Fruit fly (Drosophila melanogaster) whole organism, embryonic: ENCODE data around the gene crol.
A peak's percentile ranks its signal among the peaks of the same experiment; 100 is the strongest.

Experiments used
- Asciz ChIP-seq: fragments of 200-800 bp; sonication (Bioruptor generic); optimal IDR thresholded peaks from 2 replicates; lab custom pipeline; 2017; ENCODE audit warnings: missing biosample characterization, mild to moderate bottlenecking, missing genetic modification characterization, missing genetic modification reagents
- CG10366 ChIP-seq: fragments of 200-800 bp; sonication (Bioruptor generic); IDR thresholded peaks from 2 replicates; pipeline ENCODE4 v1.3.6; 2022; ENCODE audit warnings: missing biosample characterization, missing genetic modification characterization
- CG10431 ChIP-seq: fragments of 200-800 bp; sonication (Bioruptor generic); optimal IDR thresholded peaks from 3 replicates; lab custom pipeline; 2018; ENCODE audit warnings: missing biosample characterization, mild to moderate bottlenecking, missing genetic modification characterization
- CG10462 ChIP-seq: fragments of 200-800 bp; sonication (Bioruptor generic); optimal IDR thresholded peaks from 2 replicates; lab custom pipeline; 2016; ENCODE audit warnings: missing biosample characterization, missing genetic modification characterization
- CG10543 ChIP-seq: fragments of 200-800 bp; sonication (Bioruptor generic); optimal IDR thresholded peaks from 3 replicates; lab custom pipeline; 2017; ENCODE audit warnings: missing biosample characterization, mild to moderate bottlenecking, missing genetic modification characterization, moderate library complexity
- CG11085 ChIP-seq: fragments of 200-800 bp; sonication (Bioruptor generic); IDR thresholded peaks from 2 replicates; pipeline ENCODE4 v1.3.6; 2022; ENCODE audit warnings: missing biosample characterization, missing genetic modification characterization
- CG11247 ChIP-seq: fragments of 200-800 bp; sonication (Bioruptor generic); IDR thresholded peaks from 2 replicates; pipeline ENCODE4 v1.3.6; 2022; ENCODE audit warnings: missing biosample characterization, missing genetic modification characterization
- CG12155 ChIP-seq: fragments of 200-800 bp; sonication (Bioruptor generic); optimal IDR thresholded peaks from 3 replicates; lab custom pipeline; 2016; ENCODE audit warnings: missing biosample characterization, missing genetic modification characterization
- CG12236 ChIP-seq: fragments of 200-800 bp; sonication (Bioruptor generic); optimal IDR thresholded peaks from 2 replicates; lab custom pipeline; 2016; ENCODE audit warnings: missing biosample characterization, missing genetic modification characterization
- CG12744 ChIP-seq: fragments of 200-800 bp; sonication (Bioruptor generic); optimal IDR thresholded peaks from 2 replicates; lab custom pipeline; 2016; ENCODE audit warnings: missing biosample characterization, missing genetic modification characterization
- CG13424 ChIP-seq: fragments of 200-800 bp; sonication (Bioruptor generic); optimal IDR thresholded peaks from 2 replicates; lab custom pipeline; 2019; ENCODE audit warnings: missing biosample characterization, mild to moderate bottlenecking, missing genetic modification characterization, moderate library complexity
- CG13894 ChIP-seq: fragments of 200-800 bp; sonication (Bioruptor generic); optimal IDR thresholded peaks from 3 replicates; lab custom pipeline; 2018; ENCODE audit warnings: missing biosample characterization, mild to moderate bottlenecking, missing genetic modification characterization, moderate library complexity
- CG15269 ChIP-seq: fragments of 200-800 bp; sonication (Bioruptor generic); optimal IDR thresholded peaks from 2 replicates; lab custom pipeline; 2018; ENCODE audit warnings: missing biosample characterization, mild to moderate bottlenecking, missing genetic modification characterization, moderate library complexity
- CG16813 ChIP-seq: fragments of 200-800 bp; sonication (Bioruptor generic); IDR thresholded peaks from 3 replicates; pipeline ENCODE4 v1.3.6; 2022; ENCODE audit warnings: missing biosample characterization, missing genetic modification characterization; ENCODE audit not compliant: partially characterized antibody
- CG18619 ChIP-seq: fragments of 200-800 bp; sonication (Bioruptor generic); optimal IDR thresholded peaks from 3 replicates; lab custom pipeline; 2017; ENCODE audit warnings: missing biosample characterization, mild to moderate bottlenecking, missing genetic modification characterization
- CG30431 ChIP-seq: fragments of 200-800 bp; sonication (Bioruptor generic); optimal IDR thresholded peaks from 2 replicates; lab custom pipeline; 2017; ENCODE audit warnings: missing biosample characterization, missing genetic modification characterization
- CG32532 ChIP-seq: fragments of 200-800 bp; sonication (Bioruptor generic); IDR thresholded peaks from 2 replicates; pipeline ENCODE4 v1.3.6; 2022; ENCODE audit warnings: missing biosample characterization, missing genetic modification characterization
- CG5245 ChIP-seq: fragments of 200-800 bp; sonication (Bioruptor generic); optimal IDR thresholded peaks from 3 replicates; lab custom pipeline; 2016; ENCODE audit warnings: missing biosample characterization, missing genetic modification characterization
- CG6175 ChIP-seq: fragments of 200-800 bp; sonication (Bioruptor generic); IDR thresholded peaks from 3 replicates; pipeline ENCODE4 v1.3.6; 2022; ENCODE audit warnings: missing biosample characterization, missing genetic modification characterization
- CG7372 ChIP-seq: fragments of 200-800 bp; sonication (Bioruptor generic); IDR thresholded peaks from 2 replicates; pipeline ENCODE4 v1.3.6; 2022; ENCODE audit warnings: missing biosample characterization, missing genetic modification characterization
- CG7928 ChIP-seq: fragments of 200-800 bp; sonication (Bioruptor generic); optimal IDR thresholded peaks from 2 replicates; lab custom pipeline; 2017; ENCODE audit warnings: missing biosample characterization, mild to moderate bottlenecking, missing genetic modification characterization
- CG8765 ChIP-seq: fragments of 200-800 bp; sonication (Bioruptor generic); IDR thresholded peaks from 2 replicates; pipeline ENCODE4 v1.3.6; 2022; ENCODE audit warnings: missing biosample characterization, missing genetic modification characterization
- CG9437 ChIP-seq: fragments of 200-800 bp; sonication (Bioruptor generic); optimal IDR thresholded peaks from 2 replicates; lab custom pipeline; 2018; ENCODE audit warnings: missing biosample characterization, mild to moderate bottlenecking, missing genetic modification characterization
- CG9609 ChIP-seq: fragments of 200-800 bp; sonication (Bioruptor generic); optimal IDR thresholded peaks from 3 replicates; lab custom pipeline; 2016; ENCODE audit warnings: missing biosample characterization, missing genetic modification characterization
- CG9797 ChIP-seq: fragments of 200-800 bp; sonication (Bioruptor generic); optimal IDR thresholded peaks from 3 replicates; lab custom pipeline; 2018; ENCODE audit warnings: missing biosample characterization, mild to moderate bottlenecking, missing genetic modification characterization
- CG9876 ChIP-seq: fragments of 200-800 bp; sonication (Bioruptor generic); optimal IDR thresholded peaks from 2 replicates; lab custom pipeline; 2016; ENCODE audit warnings: missing biosample characterization, missing genetic modification characterization
- CG9932 ChIP-seq: fragments of 200-800 bp; sonication (Bioruptor generic); IDR thresholded peaks from 2 replicates; pipeline ENCODE4 v1.3.6; 2022; ENCODE audit warnings: missing biosample characterization, missing genetic modification characterization
- Dad ChIP-seq: fragments of 200-800 bp; sonication (Bioruptor generic); optimal IDR thresholded peaks from 3 replicates; lab custom pipeline; 2016; ENCODE audit warnings: missing biosample characterization, missing genetic modification characterization
- Dll ChIP-seq: fragments of 200-800 bp; sonication (Bioruptor generic); IDR thresholded peaks from 4 replicates; pipeline ENCODE4 v1.3.6; 2022; ENCODE audit warnings: missing biosample characterization, missing genetic modification characterization; ENCODE audit not compliant: partially characterized antibody
- Doc2 ChIP-seq: fragments of 200-800 bp; sonication (Bioruptor generic); IDR thresholded peaks from 2 replicates; pipeline ENCODE4 v1.3.6; 2022; ENCODE audit warnings: missing biosample characterization, missing genetic modification characterization
- Lhr ChIP-seq: fragments of 200-800 bp; sonication (Bioruptor generic); optimal IDR thresholded peaks from 3 replicates; lab custom pipeline; 2017; ENCODE audit warnings: mild to moderate bottlenecking, missing biosample characterization, missing genetic modification reagents, missing genetic modification characterization
- Lpt ChIP-seq: fragments of >200 bp; optimal IDR thresholded peaks from 2 replicates; lab custom pipeline; 2018; ENCODE audit warnings: missing biosample characterization, missing genetic modification characterization
- Mrtf ChIP-seq: fragments of 200-800 bp; sonication (Bioruptor generic); IDR thresholded peaks from 3 replicates; pipeline ENCODE4 v1.3.6; 2022; ENCODE audit warnings: missing biosample characterization, missing genetic modification characterization
- NFAT ChIP-seq: fragments of 200-800 bp; sonication (Bioruptor generic); IDR thresholded peaks from 2 replicates; pipeline ENCODE4 v1.3.6; 2022; ENCODE audit warnings: missing biosample characterization, missing genetic modification characterization
- Sry-β ChIP-seq: fragments of 200-800 bp; sonication (Bioruptor generic); optimal IDR thresholded peaks from 2 replicates; lab custom pipeline; 2018; ENCODE audit warnings: missing biosample characterization, mild to moderate bottlenecking, missing genetic modification characterization, moderate library complexity
- Sry-δ ChIP-seq: fragments of 200-800 bp; sonication (Bioruptor generic); optimal IDR thresholded peaks from 2 replicates; lab custom pipeline; 2016; ENCODE audit warnings: missing biosample characterization, missing genetic modification characterization
- Xrp1 ChIP-seq: fragments of 200-800 bp; sonication (Bioruptor generic); IDR thresholded peaks from 2 replicates; pipeline ENCODE4 v1.3.6; 2022; ENCODE audit warnings: missing biosample characterization, missing genetic modification characterization
- YL-1 ChIP-seq: fragments of 200-800 bp; sonication (Bioruptor generic); optimal IDR thresholded peaks from 3 replicates; lab custom pipeline; 2017; ENCODE audit warnings: missing biosample characterization, mild to moderate bottlenecking, missing genetic modification characterization
- ac ChIP-seq: fragments of 200-800 bp; sonication (Bioruptor generic); optimal IDR thresholded peaks from 3 replicates; lab custom pipeline; 2017; ENCODE audit warnings: missing biosample characterization, mild to moderate bottlenecking, missing genetic modification characterization
- caup ChIP-seq: fragments of 200-800 bp; sonication (Bioruptor generic); optimal IDR thresholded peaks from 3 replicates; lab custom pipeline; 2017; ENCODE audit warnings: missing biosample characterization, mild to moderate bottlenecking, missing genetic modification characterization, moderate library complexity; ENCODE audit not compliant: severe bottlenecking
- disco-r ChIP-seq: fragments of 200-800 bp; sonication (Bioruptor generic); optimal IDR thresholded peaks from 2 replicates; lab custom pipeline; 2016; ENCODE audit warnings: missing biosample characterization, missing genetic modification characterization
- fru ChIP-seq: fragments of >200 bp; optimal IDR thresholded peaks from 2 replicates; lab custom pipeline; 2017
- gcm ChIP-seq: fragments of 200-800 bp; sonication (Bioruptor generic); optimal IDR thresholded peaks from 2 replicates; lab custom pipeline; 2019; ENCODE audit warnings: missing biosample characterization, mild to moderate bottlenecking, missing genetic modification characterization, moderate library complexity
- gfzf ChIP-seq: fragments of 200-800 bp; sonication (Bioruptor generic); optimal IDR thresholded peaks from 2 replicates; lab custom pipeline; 2016; ENCODE audit warnings: missing biosample characterization, mild to moderate bottlenecking, missing genetic modification characterization, moderate library complexity
- grn ChIP-seq: fragments of 200-800 bp; sonication (Bioruptor generic); optimal IDR thresholded peaks from 3 replicates; lab custom pipeline; 2017; ENCODE audit warnings: missing biosample characterization, missing genetic modification characterization
- gsb ChIP-seq: fragments of 200-800 bp; sonication (Bioruptor generic); IDR thresholded peaks from 2 replicates; pipeline ENCODE4 v1.3.6; 2022; ENCODE audit warnings: missing biosample characterization, missing genetic modification characterization
- slbo ChIP-seq: fragments of 200-800 bp; sonication (Bioruptor generic); IDR thresholded peaks from 2 replicates; pipeline ENCODE4 v1.3.6; 2022; ENCODE audit warnings: missing biosample characterization, missing genetic modification characterization
- ssp ChIP-seq: fragments of 200-800 bp; sonication (Bioruptor generic); IDR thresholded peaks from 2 replicates; pipeline ENCODE4 v1.3.6; 2022; ENCODE audit warnings: missing biosample characterization, missing genetic modification characterization
- tgo ChIP-seq: fragments of 200-800 bp; sonication (Bioruptor generic); IDR thresholded peaks from 3 replicates; pipeline ENCODE4 v1.3.6; 2022; ENCODE audit warnings: missing biosample characterization, missing genetic modification characterization
- zfh1 ChIP-seq: fragments of 200-800 bp; sonication (Bioruptor generic); IDR thresholded peaks from 3 replicates; pipeline ENCODE4 v1.3.6; 2022; ENCODE audit warnings: missing biosample characterization, missing genetic modification characterization

Gene crol

DNA sequence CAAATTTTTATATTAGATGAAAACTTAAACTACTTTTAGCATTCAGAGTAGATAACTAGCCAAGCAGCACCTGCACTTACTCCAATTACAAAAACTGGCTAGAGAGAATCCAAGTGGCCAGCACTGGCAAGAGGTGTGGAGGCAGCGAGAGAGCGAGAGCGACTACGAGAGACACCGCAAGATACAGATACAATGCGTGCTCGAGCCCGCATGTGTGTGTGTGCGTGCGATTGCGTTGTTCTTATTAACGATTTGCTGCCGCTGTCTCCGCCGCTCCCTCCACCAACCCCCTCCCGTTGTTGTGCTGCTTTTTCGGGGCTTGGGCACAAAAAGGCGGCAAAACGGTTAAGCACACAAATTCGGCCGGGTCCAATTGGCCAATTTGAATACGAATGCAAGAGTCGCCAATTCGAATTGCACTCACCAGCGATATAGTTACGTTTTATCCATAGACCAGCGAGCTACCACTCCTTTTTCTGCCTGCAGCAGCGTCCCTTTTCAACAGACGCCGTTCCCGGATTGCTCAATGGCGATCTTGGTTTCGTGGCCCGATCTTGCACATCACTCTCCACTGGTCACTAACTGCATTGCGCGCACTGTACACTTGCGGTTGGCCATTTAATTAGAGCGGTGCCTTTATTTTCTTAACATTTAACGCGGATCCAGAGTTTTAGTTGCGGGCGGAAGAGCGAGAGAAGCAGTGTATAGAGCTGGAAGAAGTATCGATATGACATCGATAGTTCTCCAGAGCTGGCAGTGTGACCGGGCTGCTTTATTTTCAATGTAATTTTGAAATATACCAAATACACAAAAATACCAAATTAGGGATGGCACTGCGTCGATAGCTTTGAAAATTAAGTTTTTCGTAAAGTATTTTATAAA is at the start of gene crol (continued):
- peak; percentile 48 for TF ChIP-seq slbo (GFP tag; lab: Robert Waterston, UW)
- TF ChIP-seq Mrtf: no peak
- no peak for TF ChIP-seq gsb (GFP tag; lab: Robert Waterston, UW)
- peak; percentile 72 for TF ChIP-seq gfzf (GFP tag; lab: Kevin White, UChicago)
- peak; percentile 60 for TF ChIP-seq YL-1 (GFP tag; lab: Kevin White, UChicago)
- TF ChIP-seq Dll (GFP tag; lab: Robert Waterston, UW): peak; percentile 86
- no peak for TF ChIP-seq Lpt (GFP tag; lab: Kevin White, UChicago)
- TF ChIP-seq CG9797 (GFP tag; lab: Kevin White, UChicago): peak; percentile 87
- TF ChIP-seq CG7928: no peak
- TF ChIP-seq CG9437 (GFP tag; lab: Kevin White, UChicago): no peak
- TF ChIP-seq CG11085 (GFP tag; lab: Robert Waterston, UW): peak; percentile 13; the same call in 1 of the 2 replicates
- no peak for TF ChIP-seq Asciz (GFP tag; lab: Kevin White, UChicago)
- no peak for TF ChIP-seq fru
- TF ChIP-seq Xrp1 (GFP tag; lab: Robert Waterston, UW): peak; percentile 24; the same call in 1 of the 2 replicates
- no peak for TF ChIP-seq CG30431 (GFP tag; lab: Kevin White, UChicago)
- peak; percentile 32 for TF ChIP-seq CG13894
- TF ChIP-seq CG11247 (GFP tag; lab: Robert Waterston, UW): no peak
- TF ChIP-seq gcm (GFP tag; lab: Kevin White, UChicago): peak; percentile 40
- no peak for TF ChIP-seq CG9876
- TF ChIP-seq Lhr (GFP tag; lab: Kevin White, UChicago): peak; percentile 83
- 0 out of 2 replicates have a peak, but pooled peaks have one; percentile 13 for TF ChIP-seq CG10366 (GFP tag; lab: Robert Waterston, UW)
- no peak for TF ChIP-seq CG18619
- TF ChIP-seq CG16813 (GFP tag; lab: Robert Waterston, UW): peak; percentile 86
- TF ChIP-seq Doc2: no peak
- no peak for TF ChIP-seq CG8765 (GFP tag; lab: Robert Waterston, UW)
- peak; percentile 54 for TF ChIP-seq CG32532 (GFP tag; lab: Robert Waterston, UW)
- TF ChIP-seq disco-r (GFP tag; lab: Kevin White, UChicago): no peak
- TF ChIP-seq CG9609 (GFP tag; lab: Kevin White, UChicago): no peak
- no peak for TF ChIP-seq CG10462
- TF ChIP-seq CG6175 (GFP tag; lab: Robert Waterston, UW): peak; percentile 91
- TF ChIP-seq Dad (GFP tag; lab: Kevin White, UChicago): peak; percentile 15
- TF ChIP-seq zfh1 (GFP tag; lab: Robert Waterston, UW): 0 out of 3 replicates have a peak, but pooled peaks have one; percentile 10
- no peak for TF ChIP-seq grn
- peak; percentile 1 for TF ChIP-seq CG15269
- TF ChIP-seq CG7372 (GFP tag; lab: Robert Waterston, UW): no peak
- no peak for TF ChIP-seq CG12236
- TF ChIP-seq Sry-β (GFP tag; lab: Kevin White, UChicago): peak; percentile 94
- peak; percentile 21 for TF ChIP-seq CG12155 (GFP tag; lab: Kevin White, UChicago)
- TF ChIP-seq caup (GFP tag; lab: Kevin White, UChicago): no peak
- no peak for TF ChIP-seq CG10431 (GFP tag; lab: Kevin White, UChicago)
- TF ChIP-seq CG5245 (GFP tag; lab: Kevin White, UChicago): peak; percentile 6
- peak; percentile 59 for TF ChIP-seq CG9932 (GFP tag; lab: Robert Waterston, UW)
- TF ChIP-seq CG13424 (tag; lab: Kevin White, UChicago): peak; percentile 43
- no peak for TF ChIP-seq tgo (GFP tag; lab: Robert Waterston, UW)
- no peak for TF ChIP-seq ac (GFP tag; lab: Kevin White, UChicago)
- no peak for TF ChIP-seq CG12744
- TF ChIP-seq CG10543 (GFP tag; lab: Kevin White, UChicago): peak; percentile 87
- peak; percentile 53; the same call in 1 of the 2 replicates for TF ChIP-seq NFAT (GFP tag; lab: Robert Waterston, UW)
- TF ChIP-seq ssp (GFP tag; lab: Robert Waterston, UW): no peak
- TF ChIP-seq Sry-δ (GFP tag; lab: Kevin White, UChicago): peak; percentile 90
